Fruit fly (Drosophila melanogaster): Measurements from ENCODE around the gene CG42446.

Gene CG42446

DNA sequence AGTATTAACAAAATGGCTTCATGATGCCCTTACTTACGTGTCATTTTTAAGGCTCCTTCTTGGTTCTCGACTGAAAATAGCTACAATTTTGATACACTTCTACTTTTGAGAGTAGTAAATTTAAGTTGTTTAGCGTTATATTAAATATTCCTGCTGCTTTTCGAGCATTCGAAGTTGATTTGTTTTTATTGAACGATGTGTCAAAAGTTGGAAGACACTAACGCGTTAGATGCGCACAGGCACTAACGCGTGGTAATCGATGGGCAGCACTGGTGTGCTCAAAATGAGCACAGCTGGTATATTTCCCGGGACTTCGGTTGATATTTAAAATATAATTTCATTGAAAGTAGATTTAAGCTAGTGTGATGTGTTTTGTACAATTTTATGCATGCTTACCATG is 810 bp downstream of the CG42446 start, which contains the start of gene CG17931 (continued):
- TF ChIP-seq CG2120 (GFP tag; optimal IDR thresholded peaks at IDR 0.05) (no peak), CG14965 (GFP tag; optimal IDR thresholded peaks at IDR 0.05; ENCODE audit: borderline replicate concordance) (no peak), CG5245 (GFP tag; optimal IDR thresholded peaks at IDR 0.05) (no peak), tio (GFP tag; optimal IDR thresholded peaks at IDR 0.05) (no peak), CG17361 (GFP tag; IDR thresholded peaks at IDR 0.05) (peak; percentile 35; the same call in 1 of the 3 replicates), BEAF-32 (GFP tag; optimal IDR thresholded peaks at IDR 0.05) (peak; percentile 49), CG7556 (GFP tag; optimal IDR thresholded peaks at IDR 0.05) (no peak), CG18619 (GFP tag; optimal IDR thresholded peaks at IDR 0.05) (no peak), Hand (GFP tag; optimal IDR thresholded peaks at IDR 0.05) (no peak), CG6654 (GFP tag; optimal IDR thresholded peaks at IDR 0.05) (no peak), CG2116 (GFP tag; optimal IDR thresholded peaks at IDR 0.05) (peak; percentile 46), CG14014 (GFP tag; IDR thresholded peaks at IDR 0.05) (no peak), CG9437 (GFP tag; optimal IDR thresholded peaks at IDR 0.05) (no peak), CG13775 (GFP tag; optimal IDR thresholded peaks at IDR 0.05) (no peak), CG11504 (tag; optimal IDR thresholded peaks at IDR 0.05) (no peak), CG4820 (GFP tag; optimal IDR thresholded peaks at IDR 0.05) (no peak), btn (GFP tag; optimal IDR thresholded peaks at IDR 0.05) (no peak), bowl (GFP tag; IDR thresholded peaks at IDR 0.05) (no peak), toy (GFP tag; IDR thresholded peaks at IDR 0.05) (no peak), CG9876 (GFP tag; optimal IDR thresholded peaks at IDR 0.05) (no peak), Ets97D (GFP tag; optimal IDR thresholded peaks at IDR 0.05) (peak; percentile 82), ttk (GFP tag; IDR thresholded peaks at IDR 0.05) (no peak), unpg (GFP tag; optimal IDR thresholded peaks at IDR 0.05) (no peak), tx (GFP tag; optimal IDR thresholded peaks at IDR 0.05) (no peak), CG1647 (GFP tag; optimal IDR thresholded peaks at IDR 0.05) (no peak), nau (GFP tag; optimal IDR thresholded peaks at IDR 0.05) (no peak), Tbp (GFP tag; optimal IDR thresholded peaks at IDR 0.05) (no peak), E2f1 (GFP tag; IDR thresholded peaks at IDR 0.05) (no peak), sens-2 (GFP tag; IDR thresholded peaks at IDR 0.05) (no peak), oc (tag; optimal IDR thresholded peaks at IDR 0.05) (no peak), CG9609 (GFP tag; optimal IDR thresholded peaks at IDR 0.05) (no peak), Fer3 (tag; optimal IDR thresholded peaks at IDR 0.05) (no peak), CG14441 (GFP tag; IDR thresholded peaks at IDR 0.05) (no peak), CG5953 (GFP tag; IDR thresholded peaks at IDR 0.05) (no peak), CG13624 (GFP tag; optimal IDR thresholded peaks at IDR 0.05) (no peak), HHEX (GFP tag; optimal IDR thresholded peaks at IDR 0.05) (no peak), CG15696 (tag; optimal IDR thresholded peaks at IDR 0.05) (no peak), Ada2b (GFP tag; IDR thresholded peaks at IDR 0.05) (no peak), Hmr (GFP tag; optimal IDR thresholded peaks at IDR 0.05) (peak; percentile 48), Oli (tag; optimal IDR thresholded peaks at IDR 0.05) (no peak), p53 (GFP tag; optimal IDR thresholded peaks at IDR 0.05) (no peak), Adf1 (GFP tag; IDR thresholded peaks at IDR 0.05) (no peak), CG34376 (GFP tag; optimal IDR thresholded peaks at IDR 0.05) (no peak), inv (GFP tag; IDR thresholded peaks at IDR 0.05; ENCODE audit: partially characterized antibody) (no peak), Spps (tag; optimal IDR thresholded peaks at IDR 0.05) (no peak), Meics (GFP tag; optimal IDR thresholded peaks at IDR 0.05) (no peak), gro (GFP tag; optimal IDR thresholded peaks at IDR 0.05) (no peak), ro (GFP tag; IDR thresholded peaks at IDR 0.05) (no peak), Sry-δ (GFP tag; optimal IDR thresholded peaks at IDR 0.05) (peak; percentile 49), CG18262 (tag; optimal IDR thresholded peaks at IDR 0.05) (no peak), zf30C (GFP tag; optimal IDR thresholded peaks at IDR 0.05) (peak; percentile 3), CG11695 (GFP tag; IDR thresholded peaks at IDR 0.05) (no peak)
